Fruit fly (Drosophila melanogaster) Kc167 (cell line): ENCODE measurements around the gene Cat.

Source experiments
- Myc ChIP-seq: fragments of >200 bp; optimal IDR thresholded peaks from 2 replicates; lab custom pipeline; 2017; ENCODE audit warnings: missing external identifiers
- Sin3A ChIP-seq: fragments of >200 bp; optimal IDR thresholded peaks from 2 replicates; lab custom pipeline; 2018; ENCODE audit warnings: missing external identifiers
- insv ChIP-seq: fragments of >200 bp; optimal IDR thresholded peaks from 3 replicates; lab custom pipeline; 2018; ENCODE audit warnings: missing external identifiers
- psq ChIP-seq: fragments of >200 bp; optimal IDR thresholded peaks from 2 replicates; lab custom pipeline; 2017; ENCODE audit warnings: missing external identifiers

dm6 chr3L:18819262-18819886, 3.0 kb upstream of the Cat start:
- TF ChIP-seq Sin3A (lab: Kevin White, UChicago): no peak
- TF ChIP-seq psq (lab: Kevin White, UChicago): no peak
- no peak for TF ChIP-seq Myc (lab: Kevin White, UChicago)
- TF ChIP-seq insv (lab: Kevin White, UChicago): no peak
